Worm (Caenorhabditis elegans) whole organism, late embryonic: ENCODE data around the gene ttbk-8.1.
A peak's percentile ranks its signal among the peaks of the same experiment; 100 is the strongest.

Experiments
- F13H6.1 ChIP-seq: sonication (generic microtip); optimal IDR thresholded peaks from 2 replicates; lab custom pipeline; 2016; ENCODE audit warnings: missing genetic modification characterization, missing compliant biosample characterization
- Y22D7AL.16 ChIP-seq: sonication (generic microtip); optimal IDR thresholded peaks from 2 replicates; lab custom pipeline; 2016; ENCODE audit warnings: missing genetic modification characterization, missing compliant biosample characterization
- ahr-1 ChIP-seq: sonication (generic microtip); optimal IDR thresholded peaks from 2 replicates; lab custom pipeline; 2016; ENCODE audit warnings: missing genetic modification characterization, missing compliant biosample characterization
- ceh-19 ChIP-seq: fragments of 200-800 bp; sonication (Bioruptor generic); optimal IDR thresholded peaks from 2 replicates; lab custom pipeline; 2018; ENCODE audit warnings: mild to moderate bottlenecking, missing genetic modification characterization, missing compliant biosample characterization
- ceh-48 ChIP-seq: sonication (generic microtip); optimal IDR thresholded peaks from 2 replicates; lab custom pipeline; 2016; ENCODE audit warnings: missing genetic modification characterization, inconsistent platforms, missing compliant biosample characterization
- che-1 ChIP-seq: sonication (generic microtip); optimal IDR thresholded peaks from 2 replicates; lab custom pipeline; 2016; ENCODE audit warnings: mild to moderate bottlenecking, missing genetic modification characterization, missing compliant biosample characterization
- elt-2 ChIP-seq: sonication (generic microtip); optimal IDR thresholded peaks from 2 replicates; lab custom pipeline; 2016; ENCODE audit warnings: missing genetic modification reagents, missing genetic modification characterization, missing compliant biosample characterization
- fkh-10 ChIP-seq: fragments of 150-350 bp; optimal IDR thresholded peaks from 2 replicates; lab custom pipeline; 2014; ENCODE audit warnings: missing biosample characterization, missing genetic modification reagents, missing genetic modification characterization
- hlh-8 ChIP-seq: sonication (generic microtip); optimal IDR thresholded peaks from 2 replicates; lab custom pipeline; 2016; ENCODE audit warnings: missing genotype, missing genetic modification characterization, missing compliant biosample characterization
- nfya-1 ChIP-seq: sonication (generic microtip); optimal IDR thresholded peaks from 2 replicates; lab custom pipeline; 2017; ENCODE audit warnings: missing genetic modification characterization, mild to moderate bottlenecking, missing compliant biosample characterization, antibody characterized with exemption, moderate library complexity
- odd-2 ChIP-seq: sonication (generic microtip); optimal IDR thresholded peaks from 2 replicates; lab custom pipeline; 2017; ENCODE audit warnings: antibody characterized with exemption, mild to moderate bottlenecking, missing genetic modification characterization, missing compliant biosample characterization
- pat-9 ChIP-seq: fragments of 200-800 bp; sonication (Bioruptor generic); optimal IDR thresholded peaks from 2 replicates; lab custom pipeline; 2018; ENCODE audit warnings: mild to moderate bottlenecking, missing genetic modification characterization, moderate library complexity, missing compliant biosample characterization
- pax-1 ChIP-seq: fragments of 150-350 bp; optimal IDR thresholded peaks from 2 replicates; lab custom pipeline; 2014; ENCODE audit warnings: missing biosample characterization, missing genetic modification characterization
- pha-2 ChIP-seq: sonication (generic microtip); optimal IDR thresholded peaks from 2 replicates; lab custom pipeline; 2017; ENCODE audit warnings: mild to moderate bottlenecking, missing genetic modification characterization, missing compliant biosample characterization
- pqm-1 ChIP-seq: sonication (generic microtip); optimal IDR thresholded peaks from 2 replicates; lab custom pipeline; 2016; ENCODE audit warnings: missing genetic modification characterization, missing compliant biosample characterization
- sdc-2 ChIP-seq: sonication (generic microtip); optimal IDR thresholded peaks from 2 replicates; lab custom pipeline; 2016; ENCODE audit warnings: missing genotype, missing genetic modification characterization, missing compliant biosample characterization
- syd-9 ChIP-seq: sonication (generic microtip); optimal IDR thresholded peaks from 2 replicates; lab custom pipeline; 2016; ENCODE audit warnings: mild to moderate bottlenecking, missing genetic modification characterization, moderate library complexity, missing compliant biosample characterization
- tbx-2 ChIP-seq: sonication (generic microtip); optimal IDR thresholded peaks from 2 replicates; lab custom pipeline; 2016; ENCODE audit warnings: missing genetic modification characterization, missing compliant biosample characterization
- tbx-7 ChIP-seq: sonication (generic microtip); optimal IDR thresholded peaks from 2 replicates; lab custom pipeline; 2016; ENCODE audit warnings: missing genotype, missing genetic modification characterization, missing compliant biosample characterization
- ttx-3 ChIP-seq: sonication (generic microtip); optimal IDR thresholded peaks from 2 replicates; lab custom pipeline; 2016; ENCODE audit warnings: missing genetic modification reagents, missing genetic modification characterization, missing compliant biosample characterization
- unc-42 ChIP-seq: sonication (generic microtip); optimal IDR thresholded peaks from 2 replicates; lab custom pipeline; 2016; ENCODE audit warnings: missing genotype, missing genetic modification characterization, missing compliant biosample characterization
- unc-55 ChIP-seq: sonication (generic microtip); optimal IDR thresholded peaks from 2 replicates; lab custom pipeline; 2017; ENCODE audit warnings: missing biosample characterization, missing genetic modification reagents, missing genetic modification characterization
- unc-86 ChIP-seq: sonication (generic microtip); optimal IDR thresholded peaks from 2 replicates; lab custom pipeline; 2016; ENCODE audit warnings: missing genetic modification characterization, missing compliant biosample characterization

ttbk-8.1 gene

DNA sequence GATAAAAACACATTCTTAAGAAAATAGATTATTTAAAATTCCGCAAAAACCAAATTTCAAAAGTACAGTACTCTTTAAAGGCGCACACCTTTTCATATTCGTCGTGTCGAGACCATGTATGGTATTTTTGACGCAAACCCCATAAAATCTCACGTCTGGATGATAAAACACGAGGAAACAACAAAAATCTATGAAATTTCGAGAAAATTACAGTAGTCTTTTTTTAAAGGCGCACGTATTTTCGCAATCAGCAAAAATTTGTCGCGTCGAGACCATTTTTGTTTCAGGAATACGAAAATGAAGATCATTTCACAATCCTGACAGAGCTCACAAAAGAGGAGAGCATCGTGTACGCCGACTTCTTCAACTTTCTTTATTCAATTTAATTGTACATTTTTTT is 40.9 kb downstream of the ttbk-8.1 start:
- TF ChIP-seq pha-2 (tag; lab: Kevin White, UChicago) (no peak), che-1 (tag; lab: Kevin White, UChicago) (no peak), tbx-7 (tag; lab: Kevin White, UChicago) (no peak), ttx-3 (tag; lab: Kevin White, UChicago) (no peak), pqm-1 (tag; lab: Kevin White, UChicago) (no peak), pax-1 (tag; lab: Kevin White, UChicago) (no peak), unc-86 (tag; lab: Kevin White, UChicago) (no peak), pat-9 (tag; lab: Kevin White, UChicago) (no peak), sdc-2 (tag; lab: Kevin White, UChicago) (no peak), unc-42 (tag; lab: Kevin White, UChicago) (no peak)

DNA sequence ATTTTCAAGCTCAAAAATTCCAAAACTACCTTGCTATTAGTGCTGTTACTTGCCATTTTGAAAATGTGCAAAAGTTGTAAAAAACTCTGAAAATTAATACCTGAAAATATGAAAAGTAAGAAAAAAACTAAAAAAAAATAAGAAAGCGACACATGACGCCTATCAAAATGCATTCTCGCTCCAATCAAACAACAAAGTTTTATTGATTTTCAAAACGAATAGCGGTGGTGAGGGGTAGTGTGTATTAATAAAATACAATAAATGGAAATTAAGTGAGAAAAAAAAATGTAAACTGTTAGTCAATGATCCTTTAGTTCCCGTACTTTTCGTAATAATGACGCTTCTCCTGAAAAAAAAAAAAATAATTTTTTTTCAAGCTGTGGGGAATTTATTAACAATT is 49.7 kb downstream of the ttbk-8.1 start, which contains the start of gene dcap-2:
dcap-2 (minus strand) TSS at position 86 of the 400 bp plus-strand sequence.
- TF ChIP-seq tbx-2 (tag; lab: Kevin White, UChicago) = no peak
- TF ChIP-seq unc-55 (GFP tag; lab: Kevin White, UChicago) = no peak
- no peak for TF ChIP-seq Y22D7AL.16 (tag; lab: Kevin White, UChicago)
- TF ChIP-seq elt-2 (tag; lab: Kevin White, UChicago) = no peak
- no peak for TF ChIP-seq pha-2 (tag; lab: Kevin White, UChicago)
- no peak for TF ChIP-seq F13H6.1 (tag; lab: Kevin White, UChicago)
- TF ChIP-seq fkh-10 = no peak
- no peak for TF ChIP-seq syd-9
- no peak for TF ChIP-seq ahr-1 (tag; lab: Kevin White, UChicago)
- TF ChIP-seq odd-2 = no peak
- no peak for TF ChIP-seq hlh-8 (tag; lab: Kevin White, UChicago)
- no peak for TF ChIP-seq ceh-19 (GFP tag; lab: Kevin White, UChicago)
- peak; percentile 5 for TF ChIP-seq nfya-1 (tag; lab: Kevin White, UChicago)
- TF ChIP-seq ceh-48 = peak; percentile 73
